Fruit fly (Drosophila melanogaster): ENCODE measurements around the gene ND-B18.

The ND-B18 gene

dm6 chrX:15075485-15076037, 12.0 kb downstream of the ND-B18 start:
- no peak for TF ChIP-seq OdsH (GFP tag; optimal IDR thresholded peaks at IDR 0.05)
- no peak for TF ChIP-seq jim (GFP tag; optimal IDR thresholded peaks at IDR 0.05)
- TF ChIP-seq Jra (GFP tag; optimal IDR thresholded peaks at IDR 0.05): no peak
- TF ChIP-seq woc (GFP tag; optimal IDR thresholded peaks at IDR 0.05): no peak
- no peak for TF ChIP-seq Mio (GFP tag; optimal IDR thresholded peaks at IDR 0.05)
- no peak for TF ChIP-seq Abd-B (GFP tag; optimal IDR thresholded peaks at IDR 0.05)

- no peak for TF ChIP-seq Abd-B (GFP tag; optimal IDR thresholded peaks at IDR 0.05)
- peak; percentile 92 for TF ChIP-seq psq (GFP tag; optimal IDR thresholded peaks at IDR 0.05)
- no peak for TF ChIP-seq GATAd (GFP tag; optimal IDR thresholded peaks at IDR 0.05)
- no peak for TF ChIP-seq Dfd (GFP tag; optimal IDR thresholded peaks at IDR 0.05)
- no peak for TF ChIP-seq pan (optimal IDR thresholded peaks at IDR 0.05)
- TF ChIP-seq br (GFP tag; optimal IDR thresholded peaks at IDR 0.05): peak; percentile 53
- TF ChIP-seq Jra (GFP tag; optimal IDR thresholded peaks at IDR 0.05): peak; percentile 47
- TF ChIP-seq fru (GFP tag; optimal IDR thresholded peaks at IDR 0.05): peak; percentile 8
- TF ChIP-seq Hr83 (GFP tag; optimal IDR thresholded peaks at IDR 0.05; ENCODE audit: poor library complexity, severe bottlenecking): peak; percentile 78
- TF ChIP-seq rgr (GFP tag; optimal IDR thresholded peaks at IDR 0.05): peak; percentile 23
- TF ChIP-seq Mio (GFP tag; optimal IDR thresholded peaks at IDR 0.05): no peak
- TF ChIP-seq HLH106 (tag; optimal IDR thresholded peaks at IDR 0.05): peak; percentile 48
- peak; percentile 73 for TF ChIP-seq woc (GFP tag; optimal IDR thresholded peaks at IDR 0.05)
- TF ChIP-seq Dif (GFP tag; optimal IDR thresholded peaks at IDR 0.05; ENCODE audit: partially characterized antibody): peak; percentile 62
- peak in 1 of 2 experiments; percentile 39 for TF ChIP-seq foxo (GFP tag; optimal IDR thresholded peaks at IDR 0.05)
- peak; percentile 13 to 22 for TF ChIP-seq dl (GFP tag; optimal IDR thresholded peaks at IDR 0.05; ENCODE audit: insufficient read depth in 1 of 2, partially characterized antibody in 2 of 2)
- peak; percentile 99 for TF ChIP-seq Myc (optimal IDR thresholded peaks at IDR 0.05)
- no peak for TF ChIP-seq tai (GFP tag; optimal IDR thresholded peaks at IDR 0.05)
- TF ChIP-seq N (GFP tag; optimal IDR thresholded peaks at IDR 0.05): no peak
- no peak for TF ChIP-seq Rel (GFP tag; optimal IDR thresholded peaks at IDR 0.05)
- peak; percentile 53 for TF ChIP-seq Rel (tag; optimal IDR thresholded peaks at IDR 0.05)
- TF ChIP-seq brk (GFP tag; optimal IDR thresholded peaks at IDR 0.05): no peak
- peak; percentile 7 for TF ChIP-seq dmrt93B (GFP tag; optimal IDR thresholded peaks at IDR 0.05)
- no peak for TF ChIP-seq sv (GFP tag; optimal IDR thresholded peaks at IDR 0.05)
- peak; percentile 47 for TF ChIP-seq Sp1 (GFP tag; optimal IDR thresholded peaks at IDR 0.05)
- no peak for TF ChIP-seq usp (GFP tag; optimal IDR thresholded peaks at IDR 0.05)
- no peak for TF ChIP-seq OdsH (GFP tag; optimal IDR thresholded peaks at IDR 0.05)
- no peak for TF ChIP-seq lola (GFP tag; optimal IDR thresholded peaks at IDR 0.05)
- TF ChIP-seq CG9705 (GFP tag; optimal IDR thresholded peaks at IDR 0.05): peak; percentile 6
- TF ChIP-seq ey (GFP tag; optimal IDR thresholded peaks at IDR 0.05): peak; percentile 24
- TF ChIP-seq jim (GFP tag; optimal IDR thresholded peaks at IDR 0.05): peak; percentile 66
- no peak for TF ChIP-seq sage (GFP tag; optimal IDR thresholded peaks at IDR 0.05)
- TF ChIP-seq Hnf4 (GFP tag; optimal IDR thresholded peaks at IDR 0.05): peak; percentile 84
- TF ChIP-seq Vsx2 (GFP tag; optimal IDR thresholded peaks at IDR 0.05; ENCODE audit: partially characterized antibody): no peak
- peak; percentile 54 for TF ChIP-seq h (GFP tag; optimal IDR thresholded peaks at IDR 0.05)
Measured at dm6 chrX:15076038-15076575, 12.6 kb downstream of the ND-B18 start, which contains the start of gene Lsd-2. Gene Lsd-2 (minus strand): TSS chrX:15076220.

dm6 chrX:15076606-15077005, 13.1 kb downstream of the ND-B18 start:
- TF ChIP-seq psq (GFP tag; optimal IDR thresholded peaks at IDR 0.05): no peak
- TF ChIP-seq br (GFP tag; optimal IDR thresholded peaks at IDR 0.05): no peak
- TF ChIP-seq sv (GFP tag; optimal IDR thresholded peaks at IDR 0.05): no peak

dm6 chrX:15077576-15078136, 14.1 kb downstream of the ND-B18 start:
- peak; percentile 28 for TF ChIP-seq Hnf4 (GFP tag; optimal IDR thresholded peaks at IDR 0.05)
- TF ChIP-seq N (GFP tag; optimal IDR thresholded peaks at IDR 0.05): no peak
- no peak for TF ChIP-seq Dif (GFP tag; optimal IDR thresholded peaks at IDR 0.05; ENCODE audit: partially characterized antibody)
- TF ChIP-seq br (GFP tag; optimal IDR thresholded peaks at IDR 0.05): no peak
- TF ChIP-seq ey (GFP tag; optimal IDR thresholded peaks at IDR 0.05): no peak
- no peak for TF ChIP-seq Hr83 (GFP tag; optimal IDR thresholded peaks at IDR 0.05; ENCODE audit: poor library complexity, severe bottlenecking)
- no peak for TF ChIP-seq dmrt93B (GFP tag; optimal IDR thresholded peaks at IDR 0.05)
- TF ChIP-seq Jra (GFP tag; optimal IDR thresholded peaks at IDR 0.05): no peak

Data from whole organism, wandering third instar larva.